Worm (Caenorhabditis elegans) whole organism, L2 larva: ENCODE measurements around the gene F53A3.7.

Experiments used
- C34F6.9 ChIP-seq: fragments of 150-350 bp; optimal IDR thresholded peaks from 2 replicates; lab custom pipeline; 2014; ENCODE audit warnings: missing biosample characterization, missing genetic modification characterization
- aly-2 ChIP-seq: fragments of 150-350 bp; optimal IDR thresholded peaks from 2 replicates; lab custom pipeline; 2014; ENCODE audit warnings: missing biosample characterization, missing genetic modification characterization
- ceh-16 ChIP-seq: fragments of 150-350 bp; optimal IDR thresholded peaks from 2 replicates; lab custom pipeline; 2014; ENCODE audit warnings: missing biosample characterization, missing genetic modification characterization
- egl-27 ChIP-seq: sonication (generic microtip); optimal IDR thresholded peaks from 3 replicates; lab custom pipeline; 2017; ENCODE audit warnings: missing biosample characterization, missing genetic modification reagents, missing genetic modification characterization
- elt-1 ChIP-seq: fragments of 150-350 bp; optimal IDR thresholded peaks from 2 replicates; lab custom pipeline; 2014; ENCODE audit warnings: missing biosample characterization, missing genetic modification characterization
- elt-3 ChIP-seq: sonication (generic microtip); optimal IDR thresholded peaks from 2 replicates; lab custom pipeline; 2017; ENCODE audit warnings: missing biosample characterization, missing genetic modification characterization
- fos-1 ChIP-seq: fragments of 150-350 bp; optimal IDR thresholded peaks from 2 replicates; lab custom pipeline; 2014; ENCODE audit warnings: missing biosample characterization, missing genetic modification characterization
- lin-13 ChIP-seq: fragments of 150-350 bp; optimal IDR thresholded peaks from 2 replicates; lab custom pipeline; 2014; ENCODE audit warnings: missing biosample characterization, missing genetic modification reagents, missing genetic modification characterization
- lsy-2 ChIP-seq, 2 experiments: fragments of 150-350 bp in 1 of 2; sonication (generic microtip) in 1 of 2; optimal IDR thresholded peaks; 2 replicates each; lab custom pipeline; 2014 to 2017; ENCODE audit warnings: missing biosample characterization in 2 of 2, missing genetic modification characterization in 2 of 2
- nhr-25 ChIP-seq: fragments of 150-350 bp; sonication (generic microtip); optimal IDR thresholded peaks from 3 replicates; lab custom pipeline; 2014; ENCODE audit warnings: missing biosample characterization, missing genetic modification characterization
- nhr-77 ChIP-seq: fragments of 150-350 bp; optimal IDR thresholded peaks from 2 replicates; lab custom pipeline; 2014; ENCODE audit warnings: missing biosample characterization, missing genetic modification characterization
- snpc-4 ChIP-seq: fragments of 150-350 bp; optimal IDR thresholded peaks from 2 replicates; lab custom pipeline; 2014; ENCODE audit warnings: missing biosample characterization, missing genetic modification characterization
- unc-39 ChIP-seq: fragments of 150-350 bp; optimal IDR thresholded peaks from 2 replicates; lab custom pipeline; 2014; ENCODE audit warnings: missing biosample characterization, missing genetic modification characterization
- unc-62 ChIP-seq: fragments of 150-350 bp; optimal IDR thresholded peaks from 2 replicates; lab custom pipeline; 2014; ENCODE audit warnings: missing biosample characterization, missing genetic modification reagents, missing genetic modification characterization

ce11 chrIII:1969802-1970201 lies 18.5 kb downstream of the F53A3.7 start, which contains the start of gene moa-1:
- no peak for TF ChIP-seq lsy-2 (tag; optimal IDR thresholded peaks at IDR 0.05; lab: Kevin White, UChicago)
- TF ChIP-seq nhr-25 (tag; lab: Kevin White, UChicago): no peak
- TF ChIP-seq unc-62: no peak
- TF ChIP-seq lin-13 (GFP tag; lab: Kevin White, UChicago): no peak
- TF ChIP-seq egl-27 (tag; lab: Kevin White, UChicago): no peak
- TF ChIP-seq ceh-16 (tag; lab: Kevin White, UChicago): no peak
- no peak for TF ChIP-seq fos-1 (tag; lab: Kevin White, UChicago)
- TF ChIP-seq aly-2 (tag; lab: Kevin White, UChicago): no peak
- TF ChIP-seq elt-3 (tag; lab: Kevin White, UChicago): no peak
- TF ChIP-seq nhr-77 (tag; lab: Kevin White, UChicago): no peak
- no peak for TF ChIP-seq unc-39 (tag; lab: Kevin White, UChicago)
- no peak for TF ChIP-seq snpc-4 (tag; lab: Kevin White, UChicago)
- no peak for TF ChIP-seq C34F6.9 (tag; lab: Kevin White, UChicago)
- TF ChIP-seq elt-1 (tag; lab: Kevin White, UChicago): no peak
